Worm (Caenorhabditis elegans) whole organism, L1 larva: ENCODE results near the gene bbs-2.

Experiments used
- F16B12.6 ChIP-seq: fragments of 150-350 bp; optimal IDR thresholded peaks from 2 replicates; lab custom pipeline; 2014; ENCODE audit warnings: missing biosample characterization, missing genetic modification characterization
- ama-1 ChIP-seq: fragments of 150-350 bp; optimal IDR thresholded peaks from 2 replicates; lab custom pipeline; 2014
- blmp-1 ChIP-seq: fragments of 150-350 bp; optimal IDR thresholded peaks from 2 replicates; lab custom pipeline; 2014; ENCODE audit warnings: missing biosample characterization, missing genetic modification characterization
- ceh-63 ChIP-seq: fragments of 200-800 bp; sonication (Bioruptor generic); optimal IDR thresholded peaks from 2 replicates; lab custom pipeline; 2018; ENCODE audit warnings: mild to moderate bottlenecking, missing genetic modification characterization, missing compliant biosample characterization
- ceh-8 ChIP-seq: fragments of 200-800 bp; sonication (Bioruptor generic); optimal IDR thresholded peaks from 2 replicates; lab custom pipeline; 2018; ENCODE audit warnings: mild to moderate bottlenecking, missing genetic modification characterization, moderate library complexity, missing compliant biosample characterization
- ceh-82 ChIP-seq, 3 experiments: fragments of 150-350 bp in 1 of 3; sonication (generic microtip) in 2 of 3; optimal IDR thresholded peaks; 2 replicates each; lab custom pipeline; 2014 to 2017; ENCODE audit warnings: missing biosample characterization in 3 of 3, missing genetic modification characterization in 3 of 3
- dpl-1 ChIP-seq, 3 experiments: fragments of 150-350 bp in 2 of 3; sonication (generic microtip) in 1 of 3; optimal IDR thresholded peaks; 2 replicates each; lab custom pipeline; 2014 to 2017; ENCODE audit warnings: missing biosample characterization in 3 of 3, missing genetic modification characterization in 3 of 3, missing genetic modification reagents in 3 of 3
- efl-3 ChIP-seq: fragments of 200-800 bp; sonication (Bioruptor generic); optimal IDR thresholded peaks from 2 replicates; lab custom pipeline; 2018; ENCODE audit warnings: mild to moderate bottlenecking, missing genetic modification characterization, missing compliant biosample characterization
- egl-13 ChIP-seq: sonication (generic microtip); optimal IDR thresholded peaks from 2 replicates; lab custom pipeline; 2016; ENCODE audit warnings: missing genotype, missing genetic modification reagents, missing genetic modification characterization, missing compliant biosample characterization
- egl-27 ChIP-seq, 2 experiments: fragments of 150-350 bp in 1 of 2; sonication (generic microtip); optimal IDR thresholded peaks; 3 replicates each; lab custom pipeline; 2017 to 2018; ENCODE audit warnings: missing biosample characterization in 2 of 2, missing genetic modification characterization in 2 of 2, missing genetic modification reagents in 2 of 2
- elt-2 ChIP-seq: sonication (generic microtip); optimal IDR thresholded peaks from 2 replicates; lab custom pipeline; 2016; ENCODE audit warnings: missing genetic modification characterization, mild to moderate bottlenecking, inconsistent platforms, missing compliant biosample characterization, missing genetic modification reagents
- elt-3 ChIP-seq, 6 experiments: fragments of 150-350 bp in 1 of 6; sonication (generic microtip); optimal IDR thresholded peaks; 2 replicates each; lab custom pipeline; 2017 to 2018; ENCODE audit warnings: missing biosample characterization in 6 of 6, missing genetic modification characterization in 6 of 6, inconsistent platforms in 1 of 6
- fkh-10 ChIP-seq: sonication (generic microtip); optimal IDR thresholded peaks from 2 replicates; lab custom pipeline; 2017; ENCODE audit warnings: missing biosample characterization, missing genetic modification reagents, missing genetic modification characterization
- fkh-8 ChIP-seq: sonication (generic microtip); optimal IDR thresholded peaks from 2 replicates; lab custom pipeline; 2016; ENCODE audit warnings: mild to moderate bottlenecking, missing genetic modification characterization, missing compliant biosample characterization
- fos-1 ChIP-seq: fragments of 150-350 bp; optimal IDR thresholded peaks from 2 replicates; lab custom pipeline; 2014; ENCODE audit warnings: missing biosample characterization, missing genetic modification characterization
- hlh-17 ChIP-seq: fragments of 200-800 bp; sonication (Bioruptor generic); optimal IDR thresholded peaks from 2 replicates; lab custom pipeline; 2018; ENCODE audit warnings: missing genetic modification characterization, mild to moderate bottlenecking, missing compliant biosample characterization, moderate library complexity, borderline replicate concordance
- hlh-4 ChIP-seq: sonication (generic microtip); optimal IDR thresholded peaks from 2 replicates; lab custom pipeline; 2016; ENCODE audit warnings: mild to moderate bottlenecking, missing genetic modification characterization, missing compliant biosample characterization
- irx-1 ChIP-seq: sonication (generic microtip); optimal IDR thresholded peaks from 2 replicates; lab custom pipeline; 2016; ENCODE audit warnings: missing genetic modification characterization, missing compliant biosample characterization
- jun-1 ChIP-seq: fragments of 150-350 bp; optimal IDR thresholded peaks from 2 replicates; lab custom pipeline; 2014; ENCODE audit warnings: missing biosample characterization, missing genetic modification reagents, missing genetic modification characterization
- lin-13 ChIP-seq: fragments of 150-350 bp; optimal IDR thresholded peaks from 2 replicates; lab custom pipeline; 2014; ENCODE audit warnings: missing biosample characterization, missing genetic modification reagents, missing genetic modification characterization
- lin-14 ChIP-seq: fragments of 200-800 bp; sonication (Bioruptor generic); optimal IDR thresholded peaks from 2 replicates; lab custom pipeline; 2018; ENCODE audit warnings: mild to moderate bottlenecking, missing genetic modification characterization, moderate library complexity, missing compliant biosample characterization
- lin-15B ChIP-seq: fragments of 150-350 bp; sonication (generic microtip); optimal IDR thresholded peaks from 3 replicates; lab custom pipeline; 2014; ENCODE audit warnings: missing biosample characterization, missing genetic modification characterization
- lin-35 ChIP-seq, 2 experiments: fragments of 150-350 bp; optimal IDR thresholded peaks; 2 replicates each; lab custom pipeline; 2014; ENCODE audit warnings: missing biosample characterization in 2 of 2, missing genetic modification characterization in 2 of 2, missing genetic modification reagents in 2 of 2
- lir-3 ChIP-seq: sonication (generic microtip); optimal IDR thresholded peaks from 2 replicates; lab custom pipeline; 2016; ENCODE audit warnings: mild to moderate bottlenecking, missing genetic modification characterization, moderate library complexity, missing compliant biosample characterization; ENCODE audit not compliant: poor library complexity
- lsy-2 ChIP-seq, 2 experiments: fragments of 150-350 bp; optimal IDR thresholded peaks; 2 replicates each; lab custom pipeline; 2014; ENCODE audit warnings: missing biosample characterization in 2 of 2, missing genetic modification characterization in 2 of 2
- mdl-1 ChIP-seq, 2 experiments: fragments of 150-350 bp; optimal IDR thresholded peaks; 2 replicates each; lab custom pipeline; 2014 to 2017; ENCODE audit warnings: missing biosample characterization in 2 of 2, missing genetic modification characterization in 2 of 2, inconsistent platforms in 1 of 2
- mef-2 ChIP-seq: fragments of 150-350 bp; optimal IDR thresholded peaks from 2 replicates; lab custom pipeline; 2014; ENCODE audit warnings: missing biosample characterization, missing genetic modification characterization
- nhr-19 ChIP-seq: fragments of 200-800 bp; sonication (Bioruptor generic); conservative IDR thresholded peaks from 2 replicates; pipeline ENCODE4 v1.3.6; 2022; ENCODE audit warnings: missing genetic modification characterization, missing compliant biosample characterization
- nhr-20 ChIP-seq: sonication (generic microtip); optimal IDR thresholded peaks from 2 replicates; lab custom pipeline; 2016; ENCODE audit warnings: mild to moderate bottlenecking, missing genetic modification characterization, missing compliant biosample characterization
- nhr-71 ChIP-seq: sonication (generic microtip); optimal IDR thresholded peaks from 2 replicates; lab custom pipeline; 2016; ENCODE audit warnings: mild to moderate bottlenecking, missing genetic modification characterization, moderate library complexity, missing compliant biosample characterization
- nhr-84 ChIP-seq: sonication (generic microtip); optimal IDR thresholded peaks from 2 replicates; lab custom pipeline; 2017; ENCODE audit warnings: missing biosample characterization, missing genetic modification characterization
- nhr-85 ChIP-seq: sonication (generic microtip); peaks from one replicate; lab custom pipeline; 2016; ENCODE audit warnings: missing genetic modification characterization, inconsistent platforms, missing compliant biosample characterization
- nhr-90 ChIP-seq: sonication (generic microtip); optimal IDR thresholded peaks from 2 replicates; lab custom pipeline; 2016; ENCODE audit warnings: mild to moderate bottlenecking, missing genetic modification characterization, missing compliant biosample characterization; ENCODE audit not compliant: poor library complexity
- pag-3 ChIP-seq: sonication (generic microtip); optimal IDR thresholded peaks from 2 replicates; lab custom pipeline; 2017; ENCODE audit warnings: missing genetic modification characterization, mild to moderate bottlenecking, missing compliant biosample characterization, antibody characterized with exemption, borderline replicate concordance; ENCODE audit not compliant: insufficient read depth
- rnt-1 ChIP-seq: sonication (generic microtip); optimal IDR thresholded peaks from 2 replicates; lab custom pipeline; 2016; ENCODE audit warnings: mild to moderate bottlenecking, missing genetic modification characterization, moderate library complexity, missing compliant biosample characterization
- skn-1 ChIP-seq: fragments of 150-350 bp; optimal IDR thresholded peaks from 2 replicates; lab custom pipeline; 2014; ENCODE audit warnings: missing biosample characterization, missing genetic modification characterization
- snpc-4 ChIP-seq: fragments of 150-350 bp; optimal IDR thresholded peaks from 2 replicates; lab custom pipeline; 2014; ENCODE audit warnings: missing biosample characterization, missing genetic modification characterization
- snu-23 ChIP-seq: sonication (generic microtip); optimal IDR thresholded peaks from 2 replicates; lab custom pipeline; 2016; ENCODE audit warnings: missing genetic modification characterization, missing compliant biosample characterization
- sptf-1 ChIP-seq: fragments of 150-350 bp; optimal IDR thresholded peaks from 2 replicates; lab custom pipeline; 2014; ENCODE audit warnings: missing biosample characterization, missing genetic modification characterization
- swsn-7 ChIP-seq: sonication (generic microtip); optimal IDR thresholded peaks from 2 replicates; lab custom pipeline; 2016; ENCODE audit warnings: missing genetic modification characterization, missing compliant biosample characterization
- tbx-2 ChIP-seq: sonication (generic microtip); optimal IDR thresholded peaks from 2 replicates; lab custom pipeline; 2016; ENCODE audit warnings: missing genetic modification characterization, missing compliant biosample characterization
- unc-130 ChIP-seq: fragments of 150-350 bp; optimal IDR thresholded peaks from 2 replicates; lab custom pipeline; 2017; ENCODE audit warnings: missing biosample characterization, missing genetic modification characterization, inconsistent platforms
- unc-86 ChIP-seq: sonication (generic microtip); optimal IDR thresholded peaks from 2 replicates; lab custom pipeline; 2016; ENCODE audit warnings: missing genetic modification characterization, missing compliant biosample characterization
- unc-98 ChIP-seq: fragments of 200-800 bp; sonication (Bioruptor generic); IDR thresholded peaks from 2 replicates; pipeline ENCODE4 v1.3.6; 2022; ENCODE audit warnings: missing genetic modification characterization, missing compliant biosample characterization
- xbp-1 ChIP-seq: sonication (generic microtip); optimal IDR thresholded peaks from 2 replicates; lab custom pipeline; 2016; ENCODE audit warnings: missing genetic modification characterization, missing compliant biosample characterization

Gene bbs-2

DNA sequence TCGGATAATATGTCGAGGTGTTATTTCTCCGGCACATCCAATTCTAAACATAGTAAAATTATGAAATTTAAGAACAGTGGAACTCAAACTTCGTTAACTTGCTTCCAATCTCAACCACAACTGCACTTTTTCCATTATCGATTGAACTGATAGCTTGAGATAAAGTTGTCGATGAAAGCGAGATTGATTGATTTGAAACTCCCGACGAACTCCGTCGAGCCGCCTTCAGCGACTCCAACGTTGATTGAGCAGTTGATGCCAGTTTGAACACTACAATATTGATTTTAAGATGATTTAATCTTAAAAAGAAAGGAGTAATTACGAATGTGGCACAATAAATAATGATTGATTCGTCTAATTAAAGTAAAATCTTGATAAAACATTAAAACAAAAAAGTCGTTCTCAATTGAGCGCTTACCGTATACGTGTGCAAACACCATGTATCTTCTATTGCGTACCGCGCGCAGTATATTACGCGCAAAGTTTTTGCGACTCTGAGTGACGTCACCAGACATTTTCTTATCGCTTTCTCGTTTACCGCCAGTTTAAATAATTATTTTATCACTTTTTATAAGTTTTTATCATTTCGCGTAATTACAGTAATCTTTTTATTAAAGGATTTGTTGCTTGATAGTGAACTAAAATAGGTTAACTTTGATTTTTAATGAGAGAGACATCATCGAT lies 31.5 kb upstream of the bbs-2 start, which contains the start of gene arp-11 (continued):
- TF ChIP-seq nhr-19 (GFP tag; lab: Robert Waterston, UW) (peak; percentile 70), hlh-17 (GFP tag; lab: Kevin White, UChicago) (no peak), efl-3 (GFP tag; lab: Kevin White, UChicago) (no peak), xbp-1 (tag; lab: Kevin White, UChicago) (peak; percentile 77), snpc-4 (tag; lab: Kevin White, UChicago) (peak; percentile 47), ceh-63 (GFP tag; lab: Kevin White, UChicago) (no peak), egl-13 (tag; lab: Kevin White, UChicago) (peak; percentile 61), mdl-1 (tag; optimal IDR thresholded peaks at IDR 0.05; lab: Kevin White, UChicago) (peak in 1 of 2 experiments; percentile 71), elt-3 (tag; optimal IDR thresholded peaks at IDR 0.05; lab: Kevin White, UChicago) (peak in 2 of 6 experiments; percentile 59 to 66), fos-1 (peak; percentile 21), pag-3 (tag; lab: Kevin White, UChicago) (no peak), lin-13 (peak; percentile 42), lin-35 (GFP tag; optimal IDR thresholded peaks at IDR 0.05; lab: Kevin White, UChicago) (peak; percentile 81 to 88), lsy-2 (tag; optimal IDR thresholded peaks at IDR 0.05; lab: Kevin White, UChicago) (peak; percentile 97 to 99), egl-27 (tag; optimal IDR thresholded peaks at IDR 0.05; lab: Kevin White, UChicago) (no peak), swsn-7 (peak; percentile 72), lir-3 (peak; percentile 35), dpl-1 (GFP tag; optimal IDR thresholded peaks at IDR 0.05; lab: Kevin White, UChicago) (peak; percentile 72 to 78 (median 76)), jun-1 (tag; lab: Kevin White, UChicago) (peak; percentile 44), unc-130 (peak; percentile 77), rnt-1 (tag; lab: Kevin White, UChicago) (peak; percentile 55), nhr-71 (tag; lab: Kevin White, UChicago) (peak; percentile 87), ama-1 (lab: Kevin White, UChicago) (peak; percentile 18), elt-2 (tag; lab: Kevin White, UChicago) (peak; percentile 94), fkh-8 (tag; lab: Kevin White, UChicago) (peak; percentile 74), irx-1 (no peak), ceh-8 (no peak), F16B12.6 (peak; percentile 94), unc-98 (no peak), lin-14 (GFP tag; lab: Kevin White, UChicago) (peak; percentile 86), fkh-10 (GFP tag; lab: Kevin White, UChicago) (no peak), mef-2 (peak; percentile 57), skn-1 (tag; lab: Kevin White, UChicago) (peak; percentile 70), unc-86 (tag; lab: Kevin White, UChicago) (peak; percentile 46), nhr-20 (tag; lab: Kevin White, UChicago) (peak; percentile 79), blmp-1 (tag; lab: Kevin White, UChicago) (peak; percentile 67), ceh-82 (tag; optimal IDR thresholded peaks at IDR 0.05; lab: Kevin White, UChicago) (peak; percentile 4 to 68 (median 17)), tbx-2 (tag; lab: Kevin White, UChicago) (peak; percentile 64), nhr-85 (tag; lab: Kevin White, UChicago) (peak; percentile 22), hlh-4 (tag; lab: Kevin White, UChicago) (no peak), snu-23 (GFP tag; lab: Kevin White, UChicago) (peak; percentile 87), nhr-84 (tag; lab: Kevin White, UChicago) (no peak), lin-15B (tag; lab: Kevin White, UChicago) (peak; percentile 5), sptf-1 (tag; lab: Kevin White, UChicago) (no peak), nhr-90 (tag; lab: Kevin White, UChicago) (peak; percentile 75)
